Worm (Caenorhabditis elegans) whole organism, L3 larva: ENCODE results near the gene C49C8.6.

Experiments
- ama-1 ChIP-seq: fragments of 150-350 bp; optimal IDR thresholded peaks from 2 replicates; lab custom pipeline; 2018
- ceh-82 ChIP-seq: fragments of 150-350 bp; optimal IDR thresholded peaks from 2 replicates; lab custom pipeline; 2014; ENCODE audit warnings: missing biosample characterization, missing genetic modification characterization
- ceh-9 ChIP-seq: sonication (generic microtip); optimal IDR thresholded peaks from 2 replicates; lab custom pipeline; 2018; ENCODE audit warnings: missing biosample characterization, missing genetic modification characterization
- elt-3 ChIP-seq, 3 experiments: fragments of 150-350 bp in 1 of 3; sonication (generic microtip) in 2 of 3; optimal IDR thresholded peaks; 2 replicates in 2 of 3; 4 replicates in 1 of 3; lab custom pipeline; 2014 to 2017; ENCODE audit warnings: missing biosample characterization in 3 of 3, missing genetic modification characterization in 3 of 3
- fos-1 ChIP-seq: fragments of 150-350 bp; optimal IDR thresholded peaks from 2 replicates; lab custom pipeline; 2014; ENCODE audit warnings: missing biosample characterization, missing genetic modification characterization
- nhr-23 ChIP-seq: fragments of 150-350 bp; optimal IDR thresholded peaks from 2 replicates; lab custom pipeline; 2014; ENCODE audit warnings: missing biosample characterization, missing genetic modification reagents, missing genetic modification characterization
- nhr-237 ChIP-seq: fragments of 150-350 bp; optimal IDR thresholded peaks from 2 replicates; lab custom pipeline; 2014; ENCODE audit warnings: missing biosample characterization, missing genetic modification characterization
- nhr-28 ChIP-seq: fragments of 150-350 bp; optimal IDR thresholded peaks from 2 replicates; lab custom pipeline; 2014; ENCODE audit warnings: missing biosample characterization, missing genetic modification characterization
- skn-1 ChIP-seq: fragments of 150-350 bp; optimal IDR thresholded peaks from 2 replicates; lab custom pipeline; 2014; ENCODE audit warnings: missing biosample characterization, missing genetic modification characterization
- snpc-4 ChIP-seq: fragments of 150-350 bp; optimal IDR thresholded peaks from 2 replicates; lab custom pipeline; 2014; ENCODE audit warnings: missing biosample characterization, missing genetic modification characterization
- tbx-2 ChIP-seq: sonication (generic microtip); optimal IDR thresholded peaks from 2 replicates; lab custom pipeline; 2016; ENCODE audit warnings: mild to moderate bottlenecking, missing genetic modification characterization, missing compliant biosample characterization
- zag-1 ChIP-seq: fragments of 150-350 bp; optimal IDR thresholded peaks from 2 replicates; lab custom pipeline; 2014; ENCODE audit warnings: missing biosample characterization, missing genetic modification characterization
- ztf-4 ChIP-seq: fragments of 150-350 bp; optimal IDR thresholded peaks from 2 replicates; lab custom pipeline; 2014; ENCODE audit warnings: missing biosample characterization, missing genetic modification characterization

- TF ChIP-seq snpc-4 (tag; lab: Kevin White, UChicago) (no peak), nhr-28 (tag; lab: Kevin White, UChicago) (no peak), ceh-9 (tag; lab: Kevin White, UChicago) (no peak), nhr-237 (tag; lab: Kevin White, UChicago) (no peak), zag-1 (tag; lab: Kevin White, UChicago) (no peak), elt-3 (tag; optimal IDR thresholded peaks at IDR 0.05; lab: Kevin White, UChicago) (no peak), ceh-82 (tag; lab: Kevin White, UChicago) (no peak), fos-1 (no peak), ztf-4 (tag; lab: Kevin White, UChicago) (no peak), skn-1 (tag; lab: Kevin White, UChicago) (no peak), tbx-2 (no peak), ama-1 (lab: Kevin White, UChicago) (no peak), nhr-23 (tag; lab: Kevin White, UChicago) (no peak)
Observed at ce11 chrIV:8697436-8697835, 39.4 kb upstream of the C49C8.6 start, which contains the start of gene ttll-11.
